Fruit fly (Drosophila melanogaster): ENCODE measurements around the gene CG1578.

The CG1578 gene

dm6 chrX:11816434-11816948 is at the start of gene CG1578, which contains the start of gene rudhira:
Gene CG1578 (minus strand): TSS chrX:11816551.
Gene rudhira (plus strand): TSS chrX:11816898.
- TF ChIP-seq cic (GFP tag; optimal IDR thresholded peaks at IDR 0.05), result no peak
- no peak for TF ChIP-seq kay (GFP tag; ENCODE audit: borderline replicate concordance)
- peak; percentile 44 for TF ChIP-seq CG11617 (GFP tag; optimal IDR thresholded peaks at IDR 0.05)
- peak; percentile 35 for TF ChIP-seq CG14711 (tag; optimal IDR thresholded peaks at IDR 0.05)
- no peak for TF ChIP-seq CG12768 (GFP tag; optimal IDR thresholded peaks at IDR 0.05)
- peak; percentile 61 for TF ChIP-seq ovo (GFP tag; optimal IDR thresholded peaks at IDR 0.05)
- no peak for TF ChIP-seq CG1620 (GFP tag; optimal IDR thresholded peaks at IDR 0.05)
- peak; percentile 8 for TF ChIP-seq pad (GFP tag; optimal IDR thresholded peaks at IDR 0.05)
- TF ChIP-seq CG7101 (tag; optimal IDR thresholded peaks at IDR 0.05), result peak; percentile 1
- TF ChIP-seq Mnt (GFP tag; optimal IDR thresholded peaks at IDR 0.05), result peak; percentile 34
- TF ChIP-seq cnc (optimal IDR thresholded peaks at IDR 0.05), result no peak
- TF ChIP-seq CG7045 (GFP tag; optimal IDR thresholded peaks at IDR 0.05), result no peak

DNA sequence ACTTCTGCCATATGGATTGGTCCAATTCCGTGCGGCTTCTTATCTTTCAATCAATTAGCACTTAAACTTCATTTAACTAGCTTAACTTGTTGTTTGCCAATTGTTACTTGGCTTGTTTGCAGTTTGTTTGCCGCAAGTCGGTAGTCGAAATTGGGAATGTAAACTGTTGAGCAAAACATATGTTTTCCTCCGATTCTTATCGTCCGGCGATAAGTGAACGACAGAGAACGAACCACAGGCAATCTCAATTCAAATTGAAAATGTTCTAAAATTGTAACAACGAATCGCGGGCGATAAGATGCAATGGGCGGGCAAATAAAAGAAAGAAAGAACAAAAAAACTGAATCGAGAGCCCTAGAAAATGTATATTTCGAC is 42.1 kb upstream of the CG1578 start:
- no peak for TF ChIP-seq CG7045 (GFP tag; optimal IDR thresholded peaks at IDR 0.05)
- no peak for TF ChIP-seq CG33017 (tag; optimal IDR thresholded peaks at IDR 0.05)
- TF ChIP-seq CG14711 (tag; optimal IDR thresholded peaks at IDR 0.05), result no peak
- no peak for TF ChIP-seq CG1620 (GFP tag; optimal IDR thresholded peaks at IDR 0.05)
- no peak for TF ChIP-seq tj (GFP tag; optimal IDR thresholded peaks at IDR 0.05)
- no peak for TF ChIP-seq CG12768 (GFP tag; optimal IDR thresholded peaks at IDR 0.05)
- TF ChIP-seq kay (GFP tag; ENCODE audit: borderline replicate concordance), result no peak
- TF ChIP-seq pad (GFP tag; optimal IDR thresholded peaks at IDR 0.05), result no peak
- no peak for TF ChIP-seq Hr96 (GFP tag; optimal IDR thresholded peaks at IDR 0.05)
- no peak for TF ChIP-seq CG11617 (GFP tag; optimal IDR thresholded peaks at IDR 0.05)
- no peak for TF ChIP-seq bab1 (GFP tag; optimal IDR thresholded peaks at IDR 0.05)
- no peak for TF ChIP-seq Clk (GFP tag; optimal IDR thresholded peaks at IDR 0.05)

- TF ChIP-seq CG1620 (GFP tag; optimal IDR thresholded peaks at IDR 0.05) (peak; percentile 29), bab1 (GFP tag; optimal IDR thresholded peaks at IDR 0.05) (peak; percentile 97), CG11617 (GFP tag; optimal IDR thresholded peaks at IDR 0.05) (peak; percentile 36), CG33017 (tag; optimal IDR thresholded peaks at IDR 0.05) (no peak), tj (GFP tag; optimal IDR thresholded peaks at IDR 0.05) (peak; percentile 19), CG5204 (GFP tag; optimal IDR thresholded peaks at IDR 0.05) (no peak), CG14711 (tag; optimal IDR thresholded peaks at IDR 0.05) (peak; percentile 70), Mnt (GFP tag; optimal IDR thresholded peaks at IDR 0.05) (peak; percentile 11), Crg-1 (GFP tag; optimal IDR thresholded peaks at IDR 0.05) (peak; percentile 3), CG12768 (GFP tag; optimal IDR thresholded peaks at IDR 0.05) (no peak), Hr96 (GFP tag; optimal IDR thresholded peaks at IDR 0.05) (no peak), CG7101 (tag; optimal IDR thresholded peaks at IDR 0.05) (peak; percentile 48)
These were observed 41.4 kb upstream of the CG1578 start for dm6 chrX:11857522-11858438.

DNA sequence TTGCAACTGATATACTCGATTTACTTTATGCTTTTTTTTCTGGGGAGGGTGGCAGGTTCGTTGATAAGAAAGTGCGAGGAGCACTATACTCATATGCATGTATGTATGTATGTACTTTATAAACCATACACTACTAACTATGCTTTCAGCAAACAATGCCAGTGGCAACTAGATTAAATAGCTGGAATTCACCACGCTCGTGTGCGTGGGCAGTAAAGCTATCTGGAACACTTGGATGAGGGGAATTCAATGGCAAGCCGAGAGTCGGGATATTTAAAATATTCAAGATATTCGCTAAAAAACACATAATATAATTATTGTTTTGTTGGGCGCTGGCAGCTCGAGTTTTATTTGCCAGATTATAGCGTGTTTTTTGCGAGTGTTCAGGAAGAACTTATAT is 40.5 kb upstream of the CG1578 start:
- TF ChIP-seq kay (GFP tag; ENCODE audit: borderline replicate concordance) (no peak), CG33017 (tag; optimal IDR thresholded peaks at IDR 0.05) (no peak), Crg-1 (GFP tag; optimal IDR thresholded peaks at IDR 0.05) (no peak), ovo (GFP tag; optimal IDR thresholded peaks at IDR 0.05) (no peak), CG7101 (tag; optimal IDR thresholded peaks at IDR 0.05) (no peak), CG7045 (GFP tag; optimal IDR thresholded peaks at IDR 0.05) (no peak), Mnt (GFP tag; optimal IDR thresholded peaks at IDR 0.05) (no peak)

DNA sequence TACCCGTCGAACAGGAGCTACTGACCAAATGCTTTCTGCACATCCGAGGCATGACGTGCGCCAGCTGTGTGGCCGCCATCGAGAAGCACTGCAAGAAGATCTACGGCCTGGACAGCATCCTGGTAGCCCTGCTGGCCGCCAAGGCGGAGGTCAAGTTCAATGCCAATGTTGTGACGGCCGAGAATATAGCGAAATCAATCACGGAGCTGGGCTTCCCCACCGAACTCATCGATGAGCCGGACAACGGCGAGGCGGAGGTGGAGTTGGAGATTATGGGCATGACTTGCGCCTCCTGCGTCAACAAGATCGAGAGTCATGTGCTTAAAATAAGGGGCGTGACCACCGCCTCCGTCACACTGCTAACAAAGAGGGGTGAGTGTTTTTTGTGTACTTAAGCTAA is 39.6 kb upstream of the CG1578 start:
- no peak for TF ChIP-seq CG33017 (tag; optimal IDR thresholded peaks at IDR 0.05)
- TF ChIP-seq cic (GFP tag; optimal IDR thresholded peaks at IDR 0.05), result no peak
- no peak for TF ChIP-seq pad (GFP tag; optimal IDR thresholded peaks at IDR 0.05)
- no peak for TF ChIP-seq Mnt (GFP tag; optimal IDR thresholded peaks at IDR 0.05)
- no peak for TF ChIP-seq cnc (optimal IDR thresholded peaks at IDR 0.05)
- no peak for TF ChIP-seq Clk (GFP tag; optimal IDR thresholded peaks at IDR 0.05)
- TF ChIP-seq CG5204 (GFP tag; optimal IDR thresholded peaks at IDR 0.05), result no peak
- TF ChIP-seq Crg-1 (GFP tag; optimal IDR thresholded peaks at IDR 0.05), result no peak
- TF ChIP-seq toe (GFP tag; optimal IDR thresholded peaks at IDR 0.05), result no peak
- no peak for TF ChIP-seq CG11617 (GFP tag; optimal IDR thresholded peaks at IDR 0.05)
- no peak for TF ChIP-seq bab1 (GFP tag; optimal IDR thresholded peaks at IDR 0.05)
- no peak for TF ChIP-seq CG12768 (GFP tag; optimal IDR thresholded peaks at IDR 0.05)
- TF ChIP-seq CG7045 (GFP tag; optimal IDR thresholded peaks at IDR 0.05), result no peak
- no peak for TF ChIP-seq CG1620 (GFP tag; optimal IDR thresholded peaks at IDR 0.05)
- TF ChIP-seq CG14711 (tag; optimal IDR thresholded peaks at IDR 0.05), result no peak
- TF ChIP-seq kay (GFP tag; ENCODE audit: borderline replicate concordance), result no peak
- no peak for TF ChIP-seq CG7101 (tag; optimal IDR thresholded peaks at IDR 0.05)
- TF ChIP-seq Hr96 (GFP tag; optimal IDR thresholded peaks at IDR 0.05), result no peak
- no peak for TF ChIP-seq tj (GFP tag; optimal IDR thresholded peaks at IDR 0.05)

dm6 chrX:11854758-11855465 is 38.6 kb upstream of the CG1578 start, which contains the start of the genes CG10347 and ATP7:
Gene CG10347 (minus strand): TSS chrX:11854931.
Gene ATP7 (plus strand): TSS chrX:11855022.
- peak; percentile 61 for TF ChIP-seq CG11617 (GFP tag; optimal IDR thresholded peaks at IDR 0.05)
- peak; percentile 27 for TF ChIP-seq Crg-1 (GFP tag; optimal IDR thresholded peaks at IDR 0.05)
- TF ChIP-seq CG33017 (tag; optimal IDR thresholded peaks at IDR 0.05), result no peak
- TF ChIP-seq CG7101 (tag; optimal IDR thresholded peaks at IDR 0.05), result peak; percentile 41
- TF ChIP-seq CG5204 (GFP tag; optimal IDR thresholded peaks at IDR 0.05), result no peak
- no peak for TF ChIP-seq CG12768 (GFP tag; optimal IDR thresholded peaks at IDR 0.05)
- no peak for TF ChIP-seq CG7045 (GFP tag; optimal IDR thresholded peaks at IDR 0.05)
- TF ChIP-seq Mnt (GFP tag; optimal IDR thresholded peaks at IDR 0.05), result peak; percentile 81
- no peak for TF ChIP-seq kay (GFP tag; ENCODE audit: borderline replicate concordance)
- TF ChIP-seq ovo (GFP tag; optimal IDR thresholded peaks at IDR 0.05), result peak; percentile 90
- TF ChIP-seq pad (GFP tag; optimal IDR thresholded peaks at IDR 0.05), result peak; percentile 35
- TF ChIP-seq CG14711 (tag; optimal IDR thresholded peaks at IDR 0.05), result peak; percentile 43
- TF ChIP-seq toe (GFP tag; optimal IDR thresholded peaks at IDR 0.05), result peak; percentile 47
- TF ChIP-seq CG1620 (GFP tag; optimal IDR thresholded peaks at IDR 0.05), result peak; percentile 55
- TF ChIP-seq cic (GFP tag; optimal IDR thresholded peaks at IDR 0.05), result no peak
- TF ChIP-seq Clk (GFP tag; optimal IDR thresholded peaks at IDR 0.05), result no peak
- peak; percentile 32 for TF ChIP-seq tj (GFP tag; optimal IDR thresholded peaks at IDR 0.05)
- peak in 1 of 2 experiments; percentile 44 for TF ChIP-seq cnc (optimal IDR thresholded peaks at IDR 0.05)
- peak; percentile 77 for TF ChIP-seq bab1 (GFP tag; optimal IDR thresholded peaks at IDR 0.05)
- TF ChIP-seq Hr96 (GFP tag; optimal IDR thresholded peaks at IDR 0.05), result no peak

Measured in whole organism, adult.